Fruit fly (Drosophila melanogaster) whole organism, embryonic: ENCODE data around the gene CCT3.

Experiments
- CG13287 ChIP-seq: fragments of 200-800 bp; sonication (Bioruptor generic); IDR thresholded peaks from 2 replicates; pipeline ENCODE4 v1.3.6; 2022; ENCODE audit warnings: missing biosample characterization, missing genetic modification characterization; ENCODE audit not compliant: partially characterized antibody
- CG13624 ChIP-seq: fragments of 200-800 bp; sonication (Bioruptor generic); optimal IDR thresholded peaks from 2 replicates; lab custom pipeline; 2016; ENCODE audit warnings: missing biosample characterization, missing genetic modification characterization
- CG15514 ChIP-seq: fragments of 200-800 bp; sonication (Bioruptor generic); optimal IDR thresholded peaks from 3 replicates; lab custom pipeline; 2017; ENCODE audit warnings: missing biosample characterization, missing genetic modification characterization, mild to moderate bottlenecking, moderate library complexity, missing genetic modification reagents
- CG15601 ChIP-seq: fragments of 200-800 bp; sonication (Bioruptor generic); optimal IDR thresholded peaks from 3 replicates; lab custom pipeline; 2019; ENCODE audit warnings: missing biosample characterization, mild to moderate bottlenecking, missing genetic modification characterization, moderate library complexity
- CG17186 ChIP-seq: fragments of 200-800 bp; sonication (Bioruptor generic); optimal IDR thresholded peaks from 3 replicates; lab custom pipeline; 2017; ENCODE audit warnings: missing biosample characterization, missing genetic modification reagents, missing genetic modification characterization
- CG17328 ChIP-seq: fragments of 200-800 bp; sonication (Bioruptor generic); IDR thresholded peaks from 2 replicates; pipeline ENCODE4 v1.3.6; 2022; ENCODE audit warnings: missing biosample characterization, missing genetic modification characterization
- CG17829 ChIP-seq: fragments of 200-800 bp; optimal IDR thresholded peaks from 2 replicates; lab custom pipeline; 2019; ENCODE audit warnings: missing biosample characterization, mild to moderate bottlenecking, missing genetic modification characterization, moderate library complexity
- CG18476 ChIP-seq: fragments of 200-800 bp; sonication (Bioruptor generic); optimal IDR thresholded peaks from 2 replicates; lab custom pipeline; 2016; ENCODE audit warnings: missing biosample characterization, mild to moderate bottlenecking, missing genetic modification characterization
- CG30020 ChIP-seq: fragments of 200-800 bp; optimal IDR thresholded peaks from 2 replicates; lab custom pipeline; 2019; ENCODE audit warnings: missing biosample characterization, mild to moderate bottlenecking, missing genetic modification characterization, moderate library complexity
- CG34376 ChIP-seq: fragments of 200-800 bp; sonication (Bioruptor generic); optimal IDR thresholded peaks from 2 replicates; lab custom pipeline; 2018; ENCODE audit warnings: missing biosample characterization, mild to moderate bottlenecking, missing genetic modification characterization
- CG42726 ChIP-seq: fragments of 200-800 bp; sonication (Bioruptor generic); IDR thresholded peaks from 2 replicates; pipeline ENCODE4 v1.3.6; 2022; ENCODE audit warnings: missing biosample characterization, missing genetic modification characterization; ENCODE audit not compliant: partially characterized antibody
- CG4404 ChIP-seq: fragments of 200-800 bp; sonication (Bioruptor generic); IDR thresholded peaks from 2 replicates; pipeline ENCODE4 v1.3.6; 2022; ENCODE audit warnings: missing biosample characterization, missing genetic modification characterization
- CG4617 ChIP-seq: fragments of 200-800 bp; sonication (Bioruptor generic); optimal IDR thresholded peaks from 3 replicates; lab custom pipeline; 2016; ENCODE audit warnings: missing biosample characterization, missing genetic modification characterization, borderline replicate concordance
- CG7963 ChIP-seq: fragments of 200-800 bp; sonication (Bioruptor generic); IDR thresholded peaks from 3 replicates; pipeline ENCODE4 v1.3.6; 2022; ENCODE audit warnings: missing biosample characterization, missing genetic modification characterization; ENCODE audit not compliant: partially characterized antibody
- CG8089 ChIP-seq: fragments of 200-800 bp; sonication (Bioruptor generic); optimal IDR thresholded peaks from 3 replicates; lab custom pipeline; 2016; ENCODE audit warnings: missing biosample characterization, missing genetic modification characterization
- CG8924 ChIP-seq: fragments of 200-800 bp; optimal IDR thresholded peaks from 3 replicates; lab custom pipeline; 2019; ENCODE audit warnings: missing biosample characterization, mild to moderate bottlenecking, missing genetic modification characterization, moderate library complexity
- CG9797 ChIP-seq: fragments of 200-800 bp; sonication (Bioruptor generic); optimal IDR thresholded peaks from 3 replicates; lab custom pipeline; 2018; ENCODE audit warnings: missing biosample characterization, mild to moderate bottlenecking, missing genetic modification characterization
- CoRest ChIP-seq: fragments of 200-800 bp; sonication (Bioruptor generic); optimal IDR thresholded peaks from 3 replicates; lab custom pipeline; 2018; ENCODE audit warnings: missing biosample characterization, mild to moderate bottlenecking, missing genetic modification characterization, moderate library complexity
- Dref ChIP-seq: fragments of 200-800 bp; sonication (Bioruptor generic); IDR thresholded peaks from 2 replicates; pipeline ENCODE4 v1.3.6; 2022; ENCODE audit warnings: missing biosample characterization, missing genetic modification characterization
- E2f2 ChIP-seq: fragments of 200-800 bp; sonication (Bioruptor generic); IDR thresholded peaks from 2 replicates; pipeline ENCODE4 v1.3.6; 2022; ENCODE audit warnings: missing biosample characterization, missing genetic modification characterization
- Ets97D ChIP-seq: fragments of 200-800 bp; sonication (Bioruptor generic); optimal IDR thresholded peaks from 3 replicates; lab custom pipeline; 2016; ENCODE audit warnings: missing biosample characterization, missing genetic modification characterization
- HHEX ChIP-seq: fragments of 200-800 bp; sonication (Bioruptor generic); optimal IDR thresholded peaks from 3 replicates; lab custom pipeline; 2017; ENCODE audit warnings: missing biosample characterization, mild to moderate bottlenecking, missing genetic modification characterization, missing genetic modification reagents
- HLH4C ChIP-seq: fragments of 200-800 bp; sonication (Bioruptor generic); IDR thresholded peaks from 3 replicates; pipeline ENCODE4 v1.3.6; 2022; ENCODE audit warnings: missing biosample characterization, missing genetic modification characterization; ENCODE audit not compliant: partially characterized antibody
- HmgD ChIP-seq: fragments of 200-800 bp; sonication (Bioruptor generic); optimal IDR thresholded peaks from 3 replicates; lab custom pipeline; 2016; ENCODE audit warnings: missing biosample characterization, missing genetic modification characterization
- HmgZ ChIP-seq: fragments of 200-800 bp; sonication (Bioruptor generic); optimal IDR thresholded peaks from 2 replicates; lab custom pipeline; 2018; ENCODE audit warnings: missing biosample characterization, mild to moderate bottlenecking, missing genetic modification characterization
- Myb ChIP-seq: fragments of 200-800 bp; sonication (Bioruptor generic); optimal IDR thresholded peaks from 2 replicates; lab custom pipeline; 2016; ENCODE audit warnings: missing biosample characterization, missing genetic modification characterization
- Scr ChIP-seq: fragments of 200-800 bp; sonication (Bioruptor generic); IDR thresholded peaks from 2 replicates; pipeline ENCODE4 v1.3.6; 2022; ENCODE audit warnings: missing biosample characterization, missing genetic modification characterization; ENCODE audit not compliant: partially characterized antibody
- Sry-δ ChIP-seq: fragments of 200-800 bp; sonication (Bioruptor generic); optimal IDR thresholded peaks from 2 replicates; lab custom pipeline; 2016; ENCODE audit warnings: missing biosample characterization, missing genetic modification characterization
- Stat92E ChIP-seq, 3 experiments: fragments of >200 bp in 2 of 3; fragments of 200-800 bp in 1 of 3; sonication (Bioruptor generic) in 1 of 3; optimal IDR thresholded peaks; 2 replicates each; lab custom pipeline; 2017 to 2019; ENCODE audit warnings: missing biosample characterization in 3 of 3, missing genetic modification characterization in 3 of 3, mild to moderate bottlenecking in 1 of 3, moderate library complexity in 1 of 3
- bbx ChIP-seq: fragments of 200-800 bp; sonication (Bioruptor generic); IDR thresholded peaks from 2 replicates; pipeline ENCODE4 v1.3.6; 2022; ENCODE audit warnings: missing biosample characterization, missing genetic modification characterization; ENCODE audit not compliant: partially characterized antibody
- dati ChIP-seq: fragments of 200-800 bp; sonication (Bioruptor generic); IDR thresholded peaks from 2 replicates; pipeline ENCODE4 v1.3.6; 2022; ENCODE audit warnings: missing biosample characterization, missing genetic modification characterization
- ftz-f1 ChIP-seq: fragments of 200-800 bp; sonication (Bioruptor generic); optimal IDR thresholded peaks from 2 replicates; lab custom pipeline; 2016; ENCODE audit warnings: missing biosample characterization, missing genetic modification characterization
- gcm2 ChIP-seq: fragments of 200-800 bp; sonication (Bioruptor generic); optimal IDR thresholded peaks from 2 replicates; lab custom pipeline; 2016; ENCODE audit warnings: missing biosample characterization, missing genetic modification characterization
- gfzf ChIP-seq: fragments of 200-800 bp; sonication (Bioruptor generic); optimal IDR thresholded peaks from 2 replicates; lab custom pipeline; 2016; ENCODE audit warnings: missing biosample characterization, mild to moderate bottlenecking, missing genetic modification characterization, moderate library complexity
- hbn ChIP-seq: fragments of 200-800 bp; sonication (Bioruptor generic); IDR thresholded peaks from 2 replicates; pipeline ENCODE4 v1.3.6; 2022; ENCODE audit warnings: missing biosample characterization, missing genetic modification characterization; ENCODE audit not compliant: partially characterized antibody
- ken ChIP-seq: fragments of 200-800 bp; sonication (Bioruptor generic); IDR thresholded peaks from 3 replicates; pipeline ENCODE4 v1.3.6; 2022; ENCODE audit warnings: missing biosample characterization, missing genetic modification characterization
- lov ChIP-seq, 2 experiments: fragments of 200-800 bp in 1 of 2; fragments of >200 bp in 1 of 2; sonication (Bioruptor generic) in 1 of 2; IDR thresholded peaks in 1 of 2; optimal IDR thresholded peaks in 1 of 2; 2 replicates in 1 of 2; 3 replicates in 1 of 2; pipeline versions ENCODE4 v1.3.6 to Lab custom; 2017 to 2022; ENCODE audit warnings: missing biosample characterization in 1 of 2, missing genetic modification characterization in 1 of 2
- nerfin-2 ChIP-seq: fragments of 200-800 bp; sonication (Bioruptor generic); IDR thresholded peaks from 2 replicates; pipeline ENCODE4 v1.3.6; 2022; ENCODE audit warnings: missing biosample characterization, missing genetic modification characterization; ENCODE audit not compliant: partially characterized antibody
- nom ChIP-seq: fragments of 200-800 bp; sonication (Bioruptor generic); optimal IDR thresholded peaks from 2 replicates; lab custom pipeline; 2017; ENCODE audit warnings: missing biosample characterization, missing genetic modification characterization, mild to moderate bottlenecking, moderate library complexity, missing genetic modification reagents
- org-1 ChIP-seq: fragments of 200-800 bp; sonication (Bioruptor generic); optimal IDR thresholded peaks from 2 replicates; lab custom pipeline; 2017; ENCODE audit warnings: missing biosample characterization, missing genetic modification characterization
- phol ChIP-seq: fragments of 200-800 bp; sonication (Bioruptor generic); optimal IDR thresholded peaks from 3 replicates; lab custom pipeline; 2018; ENCODE audit warnings: missing biosample characterization, mild to moderate bottlenecking, missing genetic modification characterization, moderate library complexity
- pzg ChIP-seq: fragments of 200-800 bp; sonication (Bioruptor generic); optimal IDR thresholded peaks from 3 replicates; lab custom pipeline; 2018; ENCODE audit warnings: missing biosample characterization, mild to moderate bottlenecking, missing genetic modification characterization, moderate library complexity
- stwl ChIP-seq: fragments of 200-800 bp; sonication (Bioruptor generic); optimal IDR thresholded peaks from 3 replicates; lab custom pipeline; 2018; ENCODE audit warnings: missing biosample characterization, mild to moderate bottlenecking, missing genetic modification characterization, moderate library complexity
- tna ChIP-seq: fragments of 200-800 bp; sonication (Bioruptor generic); IDR thresholded peaks from 2 replicates; pipeline ENCODE4 v1.3.6; 2022; ENCODE audit warnings: missing biosample characterization, missing genetic modification characterization; ENCODE audit not compliant: partially characterized antibody
- trem ChIP-seq: fragments of 200-800 bp; optimal IDR thresholded peaks from 3 replicates; lab custom pipeline; 2019; ENCODE audit warnings: missing biosample characterization, mild to moderate bottlenecking, missing genetic modification characterization, moderate library complexity
- unc-4 ChIP-seq: fragments of 200-800 bp; sonication (Bioruptor generic); IDR thresholded peaks from 2 replicates; pipeline ENCODE4 v1.3.6; 2022; ENCODE audit warnings: missing biosample characterization, missing genetic modification characterization; ENCODE audit not compliant: partially characterized antibody
- vvl ChIP-seq: fragments of 200-800 bp; sonication (Bioruptor generic); IDR thresholded peaks from 2 replicates; pipeline ENCODE4 v1.3.6; 2022; ENCODE audit warnings: missing biosample characterization, missing genetic modification characterization
- z ChIP-seq: fragments of 200-800 bp; sonication (Bioruptor generic); IDR thresholded peaks from 3 replicates; pipeline ENCODE4 v1.3.6; 2022; ENCODE audit warnings: missing biosample characterization, missing genetic modification characterization

CCT3 gene

DNA sequence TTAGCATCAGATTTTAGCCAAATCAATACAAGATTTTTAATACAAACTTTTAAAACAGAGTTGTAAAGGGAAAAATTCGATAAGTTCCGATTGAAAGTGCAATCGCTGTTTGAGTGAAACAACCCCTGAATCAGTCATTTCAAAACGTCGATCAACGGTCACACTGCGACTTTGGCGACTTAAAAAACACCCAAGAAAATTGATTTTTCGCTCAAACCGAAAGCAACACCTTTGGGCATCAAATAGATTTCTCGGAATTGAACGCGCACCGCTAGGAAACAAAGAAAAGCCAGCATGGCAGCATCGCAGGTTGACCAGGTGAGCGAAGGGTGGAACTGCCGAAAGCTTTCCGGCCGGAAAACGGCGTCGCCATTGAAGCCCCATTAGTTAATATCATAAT lies 3.8 kb upstream of the CCT3 start, which contains the start of gene Arl6IP1 (continued):
- TF ChIP-seq CG15514 (GFP tag; lab: Kevin White, UChicago) (peak; percentile 58), hbn (GFP tag; lab: Robert Waterston, UW) (peak; percentile 33), pzg (peak; percentile 84), trem (peak; percentile 59), org-1 (GFP tag; lab: Kevin White, UChicago) (no peak), CG7963 (GFP tag; lab: Robert Waterston, UW) (0 out of 3 replicates have a peak, but pooled peaks have one; percentile 39), bbx (GFP tag; lab: Robert Waterston, UW) (peak; percentile 67), Myb (GFP tag; lab: Kevin White, UChicago) (peak; percentile 72), z (GFP tag; lab: Robert Waterston, UW) (peak; percentile 80), gfzf (GFP tag; lab: Kevin White, UChicago) (peak; percentile 86), lov (optimal IDR thresholded peaks at IDR 0.05; lab: Kevin White, UChicago) (no peak), lov (GFP tag; IDR thresholded peaks at IDR 0.05; lab: Robert Waterston, UW) (no peak), E2f2 (peak; percentile 90), CG18476 (no peak), stwl (peak; percentile 97), CG42726 (GFP tag; lab: Robert Waterston, UW) (peak; percentile 52; the same call in 1 of the 2 replicates), tna (GFP tag; lab: Robert Waterston, UW) (peak; percentile 50), CG34376 (GFP tag; lab: Kevin White, UChicago) (peak; percentile 8), unc-4 (GFP tag; lab: Robert Waterston, UW) (peak; percentile 34; the same call in 1 of the 2 replicates), CG13287 (GFP tag; lab: Robert Waterston, UW) (peak; percentile 73), gcm2 (GFP tag; lab: Kevin White, UChicago) (no peak), ftz-f1 (GFP tag; lab: Kevin White, UChicago) (no peak), CG9797 (GFP tag; lab: Kevin White, UChicago) (peak; percentile 86), HmgZ (tag; lab: Kevin White, UChicago) (peak; percentile 7), CG13624 (no peak), Sry-δ (GFP tag; lab: Kevin White, UChicago) (peak; percentile 62), CG8089 (GFP tag; lab: Kevin White, UChicago) (no peak), CG4404 (GFP tag; lab: Robert Waterston, UW) (no peak), CG15601 (tag; lab: Kevin White, UChicago) (peak; percentile 31), ken (GFP tag; lab: Robert Waterston, UW) (no peak), CG17328 (GFP tag; lab: Robert Waterston, UW) (no peak), HHEX (GFP tag; lab: Kevin White, UChicago) (no peak), CoRest (tag; lab: Kevin White, UChicago) (peak; percentile 40), Scr (GFP tag; lab: Robert Waterston, UW) (peak; percentile 56), nerfin-2 (peak; percentile 47; the same call in 1 of the 2 replicates), Dref (peak; percentile 88), Ets97D (GFP tag; lab: Kevin White, UChicago) (peak; percentile 76), HmgD (no peak), Stat92E (GFP tag; optimal IDR thresholded peaks at IDR 0.05; lab: Kevin White, UChicago) (peak in 1 of 3 experiments; percentile 39), CG8924 (no peak), nom (GFP tag; lab: Kevin White, UChicago) (peak; percentile 8), dati (GFP tag; lab: Robert Waterston, UW) (no peak), CG4617 (peak; percentile 67), CG17186 (GFP tag; lab: Kevin White, UChicago) (peak; percentile 4), vvl (GFP tag; lab: Robert Waterston, UW) (0 out of 2 replicates have a peak, but pooled peaks have one; percentile 11), CG30020 (tag; lab: Kevin White, UChicago) (peak; percentile 30), CG17829 (tag; lab: Kevin White, UChicago) (peak; percentile 15), phol (tag; lab: Kevin White, UChicago) (peak; percentile 52), HLH4C (GFP tag; lab: Robert Waterston, UW) (peak; percentile 57)
